Worm (Caenorhabditis elegans): ENCODE data around the gene str-214.
"Not testable (repeated sequence)": the region's sequence is repeated elsewhere in the genome, so short reads cannot be mapped to it uniquely, and the experiment has no call there.

DNA sequence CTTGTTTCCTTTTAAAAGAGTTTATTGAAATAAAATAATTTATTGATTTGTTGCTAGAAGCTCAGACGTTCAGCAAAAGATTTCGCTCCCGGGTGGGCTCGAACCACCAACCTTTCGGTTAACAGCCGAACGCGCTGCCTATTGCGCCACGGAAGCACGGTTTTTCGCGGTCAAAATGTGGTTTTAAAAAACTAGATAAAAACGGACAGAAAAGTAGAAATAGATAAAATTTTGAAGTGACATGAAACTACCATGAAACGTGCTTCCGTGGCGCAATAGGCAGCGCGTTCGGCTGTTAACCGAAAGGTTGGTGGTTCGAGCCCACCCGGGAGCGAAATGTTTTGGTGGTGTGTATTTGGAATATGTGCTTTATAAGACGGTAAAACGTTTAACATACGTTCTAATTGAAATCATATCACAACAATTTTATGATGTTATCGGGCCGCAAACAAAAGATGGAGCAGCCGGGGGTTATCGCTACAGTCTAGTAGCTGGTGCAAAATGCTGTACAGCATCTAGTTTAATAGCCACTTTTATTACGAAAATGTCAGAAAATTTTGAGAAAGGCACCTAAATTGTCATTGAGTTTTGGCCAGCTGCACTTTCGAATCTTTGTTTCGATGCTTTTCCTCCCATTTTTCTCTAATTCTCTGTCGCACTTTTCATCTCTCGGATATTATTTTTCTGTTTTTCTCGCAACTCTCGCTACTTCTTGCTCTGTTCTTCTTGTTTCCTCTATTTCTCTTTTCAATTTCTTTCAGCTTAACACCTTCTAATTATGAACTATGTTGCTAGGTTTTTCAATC, 23.4 kb downstream of the str-214 start, which contains the start of gene slc-9B.2:
- not testable (repeated sequence) for TF ChIP-seq W03F9.2, him-1 (tag; optimal IDR thresholded peaks at IDR 0.05)
